Fruit fly (Drosophila melanogaster) whole organism, prepupa: Measurements from ENCODE around the gene RpS19b.
A peak's percentile ranks its signal among the peaks of the same experiment; 100 is the strongest.

Experiments
- CG6163 ChIP-seq: fragments of 200-800 bp; sonication (Bioruptor generic); IDR thresholded peaks from 3 replicates; pipeline ENCODE4 v1.3.6; 2022; ENCODE audit warnings: missing biosample characterization, missing genetic modification characterization
- CG6854 ChIP-seq: fragments of 200-800 bp; sonication (Bioruptor generic); optimal IDR thresholded peaks from 2 replicates; lab custom pipeline; 2017; ENCODE audit warnings: missing biosample characterization, mild to moderate bottlenecking, missing genetic modification characterization
- CG8319 ChIP-seq: fragments of 200-800 bp; sonication (Bioruptor generic); optimal IDR thresholded peaks from 3 replicates; lab custom pipeline; 2016; ENCODE audit warnings: missing biosample characterization, missing genetic modification characterization
- Eip75B ChIP-seq: fragments of 200-800 bp; sonication (Bioruptor generic); optimal IDR thresholded peaks from 3 replicates; lab custom pipeline; 2016; ENCODE audit warnings: missing biosample characterization, missing genetic modification characterization
- Gug ChIP-seq: fragments of 200-800 bp; sonication (Bioruptor generic); IDR thresholded peaks from 2 replicates; pipeline ENCODE4 v1.3.6; 2022; ENCODE audit warnings: missing biosample characterization, missing genetic modification characterization
- Hr4 ChIP-seq: fragments of 200-800 bp; sonication (Bioruptor generic); optimal IDR thresholded peaks from 3 replicates; lab custom pipeline; 2016; ENCODE audit warnings: missing biosample characterization, missing genetic modification characterization
- Sox15 ChIP-seq: fragments of 200-800 bp; sonication (Bioruptor generic); optimal IDR thresholded peaks from 3 replicates; lab custom pipeline; 2016; ENCODE audit warnings: missing biosample characterization, missing genetic modification characterization
- eg ChIP-seq: fragments of 200-800 bp; sonication (Bioruptor generic); IDR thresholded peaks from 3 replicates; pipeline ENCODE4 v1.3.6; 2022; ENCODE audit warnings: missing biosample characterization, missing genetic modification characterization

DNA sequence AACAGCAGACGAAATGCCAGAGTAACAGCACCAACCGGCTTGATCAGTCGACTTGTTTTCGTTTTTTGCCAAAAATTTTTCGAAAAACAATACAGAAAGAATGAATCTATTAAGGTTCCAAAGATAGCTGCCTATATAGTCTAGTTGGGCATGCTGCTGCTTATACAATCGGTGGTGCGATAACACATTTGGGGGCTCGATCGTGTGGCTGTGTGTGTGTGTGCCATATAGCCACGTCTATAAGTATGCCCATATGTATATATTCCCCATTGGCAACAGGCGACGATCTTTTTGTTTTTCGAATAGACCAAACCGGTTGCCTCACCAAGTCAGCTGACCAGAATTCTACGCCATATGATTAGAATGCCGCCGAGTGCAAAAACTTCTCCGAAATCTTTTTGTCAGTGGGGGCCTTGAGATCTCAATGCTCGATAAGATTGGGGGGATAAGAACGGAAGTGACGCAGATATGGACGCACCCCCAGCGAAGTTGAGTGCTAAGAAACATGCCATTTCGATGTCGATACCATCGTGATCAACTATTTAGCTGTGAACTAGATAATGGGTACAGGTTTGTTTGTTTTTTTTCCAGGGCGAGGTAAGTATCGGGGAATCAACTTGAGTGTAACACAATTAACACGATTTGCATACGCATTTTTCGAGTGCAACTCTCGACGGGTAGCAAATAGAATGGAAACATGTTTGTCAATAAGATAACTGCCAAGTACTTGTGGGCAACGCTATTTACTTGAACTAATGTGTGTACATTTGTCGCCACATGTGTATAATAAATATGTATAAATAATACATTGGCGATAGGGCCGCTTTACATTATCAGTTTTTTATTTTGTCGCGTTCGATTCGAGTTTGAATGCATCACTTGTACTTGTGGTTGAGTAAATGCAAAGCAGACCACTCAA lies 6.8 kb upstream of the RpS19b start:
- no peak for TF ChIP-seq CG6854 (GFP tag; lab: Kevin White, UChicago)
- peak; percentile 49; the same call in 2 of the 3 replicates for TF ChIP-seq eg (GFP tag; lab: Robert Waterston, UW)
- TF ChIP-seq CG6163 (GFP tag; lab: Robert Waterston, UW): 0 out of 3 replicates have a peak, but pooled peaks have one; percentile 7
- TF ChIP-seq Hr4 (GFP tag; lab: Kevin White, UChicago): no peak
- TF ChIP-seq Eip75B (GFP tag; lab: Kevin White, UChicago): no peak
- no peak for TF ChIP-seq Gug (GFP tag; lab: Robert Waterston, UW)
- no peak for TF ChIP-seq Sox15 (GFP tag; lab: Kevin White, UChicago)
- TF ChIP-seq CG8319 (GFP tag; lab: Kevin White, UChicago): no peak
